Worm (Caenorhabditis elegans) whole organism, young adult: ENCODE data around the gene F49C5.9.
A peak's percentile ranks its signal among the peaks of the same experiment; 100 is the strongest.

ENCODE experiments used
- B0261.1 ChIP-seq: sonication (generic microtip); optimal IDR thresholded peaks from 2 replicates; lab custom pipeline; 2016; ENCODE audit warnings: mild to moderate bottlenecking, missing genetic modification characterization, moderate library complexity, missing compliant biosample characterization
- F23B12.7 ChIP-seq: sonication (generic microtip); optimal IDR thresholded peaks from 2 replicates; lab custom pipeline; 2017; ENCODE audit warnings: missing genetic modification characterization, mild to moderate bottlenecking, missing compliant biosample characterization, antibody characterized with exemption, moderate library complexity; ENCODE audit not compliant: insufficient read depth
- F39B2.1 ChIP-seq: fragments of 200-800 bp; sonication (Bioruptor generic); IDR thresholded peaks from 2 replicates; pipeline ENCODE4 v1.3.6; 2022; ENCODE audit warnings: missing genetic modification reagents, missing genetic modification characterization, missing compliant biosample characterization
- F57A8.1 ChIP-seq: fragments of 200-800 bp; sonication (Bioruptor generic); optimal IDR thresholded peaks from 2 replicates; lab custom pipeline; 2018; ENCODE audit warnings: mild to moderate bottlenecking, missing genetic modification characterization, moderate library complexity, missing compliant biosample characterization
- K12H6.12 ChIP-seq: fragments of 200-800 bp; sonication (Bioruptor generic); optimal IDR thresholded peaks from 2 replicates; lab custom pipeline; 2018; ENCODE audit warnings: mild to moderate bottlenecking, missing genetic modification characterization, missing compliant biosample characterization
- T26A5.8 ChIP-seq: sonication (generic microtip); optimal IDR thresholded peaks from 2 replicates; lab custom pipeline; 2016; ENCODE audit warnings: missing genetic modification characterization, missing compliant biosample characterization
- Y56A3A.18 ChIP-seq: fragments of 200-800 bp; sonication (Bioruptor generic); IDR thresholded peaks from 2 replicates; pipeline ENCODE4 v1.3.6; 2022; ENCODE audit warnings: missing genetic modification reagents, missing genetic modification characterization, missing compliant biosample characterization
- ZK185.1 ChIP-seq: sonication (generic microtip); optimal IDR thresholded peaks from 2 replicates; lab custom pipeline; 2016; ENCODE audit warnings: mild to moderate bottlenecking, missing genetic modification characterization, missing compliant biosample characterization; ENCODE audit not compliant: poor library complexity, severe bottlenecking
- akir-1 ChIP-seq: fragments of 200-800 bp; sonication (Bioruptor generic); optimal IDR thresholded peaks from 2 replicates; lab custom pipeline; 2018; ENCODE audit warnings: mild to moderate bottlenecking, missing genetic modification characterization, moderate library complexity, missing compliant biosample characterization
- atf-7 ChIP-seq: sonication (generic microtip); optimal IDR thresholded peaks from 2 replicates; lab custom pipeline; 2017; ENCODE audit warnings: mild to moderate bottlenecking, missing genetic modification characterization, missing compliant biosample characterization
- athp-1 ChIP-seq: sonication (generic microtip); optimal IDR thresholded peaks from 2 replicates; lab custom pipeline; 2017; ENCODE audit warnings: mild to moderate bottlenecking, missing genetic modification characterization, missing compliant biosample characterization
- attf-6 ChIP-seq: fragments of 200-800 bp; sonication (Bioruptor generic); IDR thresholded peaks from 2 replicates; pipeline ENCODE4 v1.3.6; 2022; ENCODE audit warnings: missing genetic modification reagents, missing genetic modification characterization, missing compliant biosample characterization
- cebp-1 ChIP-seq, 2 experiments: fragments of 200-800 bp in 1 of 2; sonication (Bioruptor generic) in 1 of 2; sonication (generic microtip) in 1 of 2; IDR thresholded peaks in 1 of 2; optimal IDR thresholded peaks in 1 of 2; 2 replicates each; pipeline versions ENCODE4 v1.3.6 to Lab custom; 2017 to 2022; ENCODE audit warnings: missing compliant biosample characterization in 2 of 2, missing genetic modification characterization in 2 of 2, mild to moderate bottlenecking in 1 of 2, missing genetic modification reagents in 1 of 2, moderate library complexity in 1 of 2
- ceh-58 ChIP-seq: fragments of 200-800 bp; sonication (Bioruptor generic); IDR thresholded peaks from 2 replicates; pipeline ENCODE4 v1.3.6; 2022; ENCODE audit warnings: missing genetic modification characterization, missing compliant biosample characterization
- dox-1 ChIP-seq: fragments of 200-800 bp; sonication (Bioruptor generic); IDR thresholded peaks from 2 replicates; pipeline ENCODE4 v1.3.6; 2022; ENCODE audit warnings: missing genetic modification reagents, missing genetic modification characterization, missing compliant biosample characterization
- dpff-1 ChIP-seq: sonication (generic microtip); optimal IDR thresholded peaks from 2 replicates; lab custom pipeline; 2017; ENCODE audit warnings: mild to moderate bottlenecking, missing genetic modification characterization, missing compliant biosample characterization
- efl-1 ChIP-seq: fragments of 150-350 bp; optimal IDR thresholded peaks from 2 replicates; lab custom pipeline; 2014; ENCODE audit warnings: missing biosample characterization, missing genetic modification reagents, missing genetic modification characterization
- egl-44 ChIP-seq: fragments of 200-800 bp; sonication (Bioruptor generic); IDR thresholded peaks from 2 replicates; pipeline ENCODE4 v1.3.6; 2022; ENCODE audit warnings: missing genetic modification reagents, missing genetic modification characterization, missing compliant biosample characterization
- egrh-3 ChIP-seq: fragments of 200-800 bp; sonication (Bioruptor generic); IDR thresholded peaks from 2 replicates; pipeline ENCODE4 v1.3.6; 2022; ENCODE audit warnings: missing genetic modification reagents, missing genetic modification characterization, missing compliant biosample characterization
- ekl-4 ChIP-seq: fragments of 200-800 bp; sonication (Bioruptor generic); IDR thresholded peaks from 2 replicates; pipeline ENCODE4 v1.3.6; 2022; ENCODE audit warnings: missing genetic modification reagents, missing genetic modification characterization, missing compliant biosample characterization
- fkh-3 ChIP-seq: sonication (generic microtip); optimal IDR thresholded peaks from 2 replicates; lab custom pipeline; 2016; ENCODE audit warnings: mild to moderate bottlenecking, missing genetic modification characterization, missing compliant biosample characterization
- him-1 ChIP-seq: sonication (generic microtip); optimal IDR thresholded peaks from 2 replicates; lab custom pipeline; 2016; ENCODE audit warnings: missing genotype, missing genetic modification reagents, missing genetic modification characterization, missing compliant biosample characterization
- hmg-1.2 ChIP-seq: fragments of 200-800 bp; sonication (Bioruptor generic); IDR thresholded peaks from 2 replicates; pipeline ENCODE4 v1.3.6; 2022; ENCODE audit warnings: missing genetic modification reagents, missing genetic modification characterization, missing compliant biosample characterization
- lag-1 ChIP-seq: fragments of 200-800 bp; sonication (Bioruptor generic); IDR thresholded peaks from 2 replicates; pipeline ENCODE4 v1.3.6; 2022; ENCODE audit warnings: missing genetic modification reagents, missing genetic modification characterization, missing compliant biosample characterization
- let-526 ChIP-seq: fragments of 200-800 bp; sonication (Bioruptor generic); IDR thresholded peaks from 2 replicates; pipeline ENCODE4 v1.3.6; 2022; ENCODE audit warnings: missing genetic modification reagents, missing genetic modification characterization, missing compliant biosample characterization
- let-607 ChIP-seq, 2 experiments: fragments of 200-800 bp in 1 of 2; sonication (Bioruptor generic) in 1 of 2; sonication (generic microtip) in 1 of 2; optimal IDR thresholded peaks; 2 replicates each; lab custom pipeline; 2016 to 2018; ENCODE audit warnings: mild to moderate bottlenecking in 2 of 2, missing compliant biosample characterization in 2 of 2, missing genetic modification characterization in 2 of 2, moderate library complexity in 2 of 2, missing genotype in 1 of 2
- lin-26 ChIP-seq: fragments of 200-800 bp; sonication (Bioruptor generic); IDR thresholded peaks from 2 replicates; pipeline ENCODE4 v1.3.6; 2022; ENCODE audit warnings: missing genetic modification reagents, missing genetic modification characterization, missing compliant biosample characterization
- lin-35 ChIP-seq, 3 experiments: fragments of 150-350 bp in 2 of 3; sonication (generic microtip) in 1 of 3; optimal IDR thresholded peaks; 2 replicates each; lab custom pipeline; 2014 to 2018; ENCODE audit warnings: missing biosample characterization in 3 of 3, missing genetic modification characterization in 3 of 3, missing genetic modification reagents in 3 of 3
- lir-1 ChIP-seq: fragments of 200-800 bp; sonication (Bioruptor generic); conservative IDR thresholded peaks from 2 replicates; pipeline ENCODE4 v1.3.6; 2022; ENCODE audit warnings: missing genetic modification reagents, missing genetic modification characterization, missing compliant biosample characterization
- lsy-27 ChIP-seq: sonication (generic microtip); optimal IDR thresholded peaks from 2 replicates; lab custom pipeline; 2017; ENCODE audit warnings: missing genetic modification characterization, mild to moderate bottlenecking, missing compliant biosample characterization, antibody characterized with exemption, missing genotype, borderline replicate concordance; ENCODE audit not compliant: insufficient read depth
- madf-10 ChIP-seq: sonication (generic microtip); optimal IDR thresholded peaks from 2 replicates; lab custom pipeline; 2016; ENCODE audit warnings: mild to moderate bottlenecking, missing genetic modification characterization, missing compliant biosample characterization
- madf-6 ChIP-seq: fragments of 200-800 bp; sonication (Bioruptor generic); IDR thresholded peaks from 2 replicates; pipeline ENCODE4 v1.3.6; 2022; ENCODE audit warnings: missing genetic modification reagents, missing genetic modification characterization, missing compliant biosample characterization
- mes-4 ChIP-seq: sonication (generic microtip); optimal IDR thresholded peaks from 2 replicates; lab custom pipeline; 2016; ENCODE audit warnings: missing genotype, missing genetic modification characterization, missing compliant biosample characterization
- mxl-1 ChIP-seq: sonication (generic microtip); optimal IDR thresholded peaks from 2 replicates; lab custom pipeline; 2016; ENCODE audit warnings: missing genetic modification characterization, missing compliant biosample characterization
- nhr-80 ChIP-seq: sonication (generic microtip); optimal IDR thresholded peaks from 2 replicates; lab custom pipeline; 2016; ENCODE audit warnings: missing genetic modification characterization, missing compliant biosample characterization
- nhr-90 ChIP-seq: sonication (generic microtip); optimal IDR thresholded peaks from 2 replicates; lab custom pipeline; 2016; ENCODE audit warnings: missing genotype, mild to moderate bottlenecking, missing genetic modification characterization, missing compliant biosample characterization
- rec-8 ChIP-seq, 2 experiments: sonication (generic microtip); optimal IDR thresholded peaks; 2 replicates each; lab custom pipeline; 2016; ENCODE audit warnings: mild to moderate bottlenecking in 2 of 2, missing genetic modification characterization in 2 of 2, missing genetic modification reagents in 2 of 2, missing genotype in 2 of 2, missing biosample characterization in 1 of 2, missing compliant biosample characterization in 1 of 2, moderate library complexity in 1 of 2
- repo-1 ChIP-seq: sonication (generic microtip); optimal IDR thresholded peaks from 2 replicates; lab custom pipeline; 2017; ENCODE audit warnings: mild to moderate bottlenecking, missing genetic modification characterization, missing compliant biosample characterization
- snpc-1.1 ChIP-seq: sonication (generic microtip); optimal IDR thresholded peaks from 2 replicates; lab custom pipeline; 2017; ENCODE audit warnings: missing genetic modification characterization, mild to moderate bottlenecking, missing compliant biosample characterization, antibody characterized with exemption, moderate library complexity, missing genotype, missing genetic modification reagents; ENCODE audit not compliant: insufficient read depth
- snpc-4 ChIP-seq, 5 experiments: fragments of 150-350 bp in 1 of 5; sonication (generic microtip) in 4 of 5; optimal IDR thresholded peaks; 2 replicates each; lab custom pipeline; 2014 to 2018; ENCODE audit warnings: missing genetic modification characterization in 5 of 5, missing biosample characterization in 3 of 5, antibody characterized with exemption in 2 of 5, mild to moderate bottlenecking in 2 of 5, missing compliant biosample characterization in 2 of 5, missing genotype in 2 of 5, moderate library complexity in 2 of 5, missing genetic modification reagents in 1 of 5
- tbp1 ChIP-seq: fragments of 200-800 bp; sonication (Bioruptor generic); optimal IDR thresholded peaks from 2 replicates; lab custom pipeline; 2018; ENCODE audit warnings: mild to moderate bottlenecking, missing genetic modification characterization, missing compliant biosample characterization
- tlf-1 ChIP-seq: fragments of 200-800 bp; sonication (Bioruptor generic); optimal IDR thresholded peaks from 2 replicates; lab custom pipeline; 2018; ENCODE audit warnings: mild to moderate bottlenecking, missing genetic modification characterization, missing compliant biosample characterization
- unc-130 ChIP-seq: sonication (generic microtip); optimal IDR thresholded peaks from 2 replicates; lab custom pipeline; 2016; ENCODE audit warnings: missing genetic modification reagents, missing genetic modification characterization, missing compliant biosample characterization
- ztf-18 ChIP-seq: sonication (generic microtip); optimal IDR thresholded peaks from 2 replicates; lab custom pipeline; 2016; ENCODE audit warnings: missing genotype, mild to moderate bottlenecking, missing genetic modification characterization, missing compliant biosample characterization
- ztf-25 ChIP-seq: fragments of 200-800 bp; sonication (Bioruptor generic); IDR thresholded peaks from 2 replicates; pipeline ENCODE4 v1.3.6; 2022; ENCODE audit warnings: missing genetic modification reagents, missing genetic modification characterization, missing compliant biosample characterization

The F49C5.9 gene

ce11 chrII:12546413-12546812 lies 2.0 kb upstream of the F49C5.9 start, which contains the start of the genes F49C5.5 and F49C5.10:
F49C5.5 (minus strand) TSS chrII:12546513.
F49C5.10 (plus strand) TSS chrII:12546756.
- no peak for TF ChIP-seq hmg-1.2 (GFP tag; lab: Robert Waterston, UW)
- TF ChIP-seq let-607 (tag; optimal IDR thresholded peaks at IDR 0.05; lab: Kevin White, UChicago) = no peak
- TF ChIP-seq atf-7 (tag; lab: Kevin White, UChicago) = no peak
- TF ChIP-seq T26A5.8 = no peak
- no peak for TF ChIP-seq lin-35 (GFP tag; optimal IDR thresholded peaks at IDR 0.05; lab: Kevin White, UChicago)
- TF ChIP-seq tlf-1 (GFP tag; lab: Kevin White, UChicago) = no peak
- no peak for TF ChIP-seq ceh-58 (GFP tag; lab: Robert Waterston, UW)
- no peak for TF ChIP-seq let-526 (GFP tag; lab: Robert Waterston, UW)
- no peak for TF ChIP-seq K12H6.12
- TF ChIP-seq lir-1 = no peak

DNA sequence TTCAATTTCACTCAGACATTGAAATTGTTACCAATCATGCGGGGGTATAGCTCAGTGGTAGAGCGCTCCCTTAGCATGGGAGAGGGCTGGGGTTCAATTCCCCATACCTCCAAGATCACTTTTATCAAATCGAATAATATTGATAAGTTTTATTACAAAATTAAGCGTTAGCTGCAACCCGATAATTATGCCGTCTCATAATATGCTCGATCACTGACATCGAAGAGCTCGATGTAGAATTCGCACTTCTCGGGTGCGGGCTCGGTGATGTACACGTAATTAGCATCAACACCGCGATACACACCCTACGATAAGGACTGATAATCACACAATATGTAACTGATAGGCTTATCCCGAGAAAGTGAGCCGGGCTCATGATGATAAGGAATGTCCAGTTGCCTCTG lies 1.8 kb downstream of the F49C5.9 start:
- no peak for TF ChIP-seq attf-6
- peak; percentile 40 for TF ChIP-seq snpc-4 (GFP tag; optimal IDR thresholded peaks at IDR 0.05; lab: Kevin White, UChicago)
- TF ChIP-seq snpc-4 (tag; optimal IDR thresholded peaks at IDR 0.05; lab: Kevin White, UChicago) = peak in 1 of 4 experiments; percentile 30
- TF ChIP-seq ztf-18 = peak; percentile 42
- no peak for TF ChIP-seq F39B2.1 (GFP tag; lab: Robert Waterston, UW)
- TF ChIP-seq snpc-1.1 (tag; lab: Kevin White, UChicago) = peak; percentile 44
- TF ChIP-seq cebp-1 (GFP tag; IDR thresholded peaks at IDR 0.05; lab: Robert Waterston, UW) = no peak
- no peak for TF ChIP-seq cebp-1 (tag; optimal IDR thresholded peaks at IDR 0.05; lab: Kevin White, UChicago)
- peak; percentile 5 for TF ChIP-seq unc-130 (GFP tag; lab: Kevin White, UChicago)
- peak; percentile 42 for TF ChIP-seq him-1
- peak; percentile 30; the same call in 1 of the 2 replicates for TF ChIP-seq egl-44 (GFP tag; lab: Robert Waterston, UW)
- no peak for TF ChIP-seq akir-1 (GFP tag; lab: Kevin White, UChicago)
- TF ChIP-seq lsy-27 (tag; lab: Kevin White, UChicago) = no peak
- TF ChIP-seq dox-1 = peak; percentile 57; the same call in 1 of the 2 replicates
- no peak for TF ChIP-seq lin-35 (GFP tag; optimal IDR thresholded peaks at IDR 0.05; lab: Kevin White, UChicago)
- peak; percentile 41 for TF ChIP-seq madf-6 (GFP tag; lab: Robert Waterston, UW)
- peak; percentile 34 for TF ChIP-seq mxl-1 (tag; lab: Kevin White, UChicago)
- TF ChIP-seq lin-26 (GFP tag; lab: Robert Waterston, UW) = peak; percentile 90
- no peak for TF ChIP-seq Y56A3A.18 (GFP tag; lab: Robert Waterston, UW)
- TF ChIP-seq ZK185.1 (tag; lab: Kevin White, UChicago) = peak; percentile 48
- peak; percentile 19 for TF ChIP-seq athp-1
- TF ChIP-seq F23B12.7 (tag; lab: Kevin White, UChicago) = no peak
- peak; percentile 67 for TF ChIP-seq nhr-90
- TF ChIP-seq egrh-3 (GFP tag; lab: Robert Waterston, UW) = no peak
- peak; percentile 68 for TF ChIP-seq B0261.1
- peak; percentile 56 for TF ChIP-seq F57A8.1 (GFP tag; lab: Kevin White, UChicago)
- peak; percentile 27 for TF ChIP-seq fkh-3 (tag; lab: Kevin White, UChicago)
- peak; percentile 37 for TF ChIP-seq madf-10 (tag; lab: Kevin White, UChicago)
- TF ChIP-seq mes-4 (tag; lab: Kevin White, UChicago) = peak; percentile 39
- peak; percentile 45 for TF ChIP-seq repo-1
- peak; percentile 20 for TF ChIP-seq atf-7 (tag; lab: Kevin White, UChicago)
- no peak for TF ChIP-seq rec-8 (tag; optimal IDR thresholded peaks at IDR 0.05; lab: Kevin White, UChicago)
- TF ChIP-seq dpff-1 = no peak
- peak; percentile 39 for TF ChIP-seq nhr-80 (tag; lab: Kevin White, UChicago)
- TF ChIP-seq efl-1 (GFP tag; lab: Kevin White, UChicago) = peak; percentile 21
- TF ChIP-seq lag-1 (GFP tag; lab: Robert Waterston, UW) = no peak
- 0 out of 2 replicates have a peak, but pooled peaks have one; percentile 21 for TF ChIP-seq ekl-4 (GFP tag; lab: Robert Waterston, UW)
- TF ChIP-seq ztf-25 (GFP tag; lab: Robert Waterston, UW) = peak; percentile 36; the same call in 1 of the 2 replicates
- TF ChIP-seq tbp1 (GFP tag; lab: Kevin White, UChicago) = peak; percentile 84
